Worm (Caenorhabditis elegans) whole organism, midembryonic: ENCODE data around the gene gakh-1.

ENCODE experiments used
- cog-1 ChIP-seq: sonication (generic microtip); optimal IDR thresholded peaks from 2 replicates; lab custom pipeline; 2016; ENCODE audit warnings: missing genetic modification characterization, missing compliant biosample characterization
- flt-1 ChIP-seq: fragments of 200-800 bp; sonication (Bioruptor generic); IDR thresholded peaks from 2 replicates; pipeline ENCODE4 v1.3.6; 2022; ENCODE audit warnings: missing genetic modification characterization, missing compliant biosample characterization
- med-1 ChIP-seq: sonication (generic microtip); optimal IDR thresholded peaks from 2 replicates; lab custom pipeline; 2017; ENCODE audit warnings: missing genetic modification characterization, mild to moderate bottlenecking, missing compliant biosample characterization, antibody characterized with exemption, missing genetic modification reagents; ENCODE audit not compliant: insufficient read depth
- ref-1 ChIP-seq: fragments of 200-800 bp; sonication (Bioruptor generic); conservative IDR thresholded peaks from 2 replicates; pipeline ENCODE4 v1.3.6; 2022; ENCODE audit warnings: missing genetic modification reagents, missing genetic modification characterization, missing compliant biosample characterization
- tab-1 ChIP-seq: fragments of 200-800 bp; sonication (Bioruptor generic); IDR thresholded peaks from 2 replicates; pipeline ENCODE4 v1.3.6; 2022; ENCODE audit warnings: missing genetic modification characterization, missing compliant biosample characterization
- ztf-23 ChIP-seq: fragments of 200-800 bp; sonication (Bioruptor generic); IDR thresholded peaks from 2 replicates; pipeline ENCODE4 v1.3.6; 2022; ENCODE audit warnings: missing genetic modification reagents, missing genetic modification characterization, missing compliant biosample characterization
- ztf-29 ChIP-seq: fragments of 200-800 bp; sonication (Bioruptor generic); IDR thresholded peaks from 2 replicates; pipeline ENCODE4 v1.3.6; 2022; ENCODE audit warnings: missing genetic modification reagents, missing genetic modification characterization, missing compliant biosample characterization

ce11 chrX:5787861-5788260, 5.6 kb downstream of the gakh-1 start, which contains the start of gene F46G11.2:
- no peak for TF ChIP-seq med-1 (GFP tag; lab: Kevin White, UChicago)
- TF ChIP-seq cog-1 = no peak
- no peak for TF ChIP-seq flt-1 (GFP tag; lab: Robert Waterston, UW)
- no peak for TF ChIP-seq ztf-23
- TF ChIP-seq ztf-29 (GFP tag; lab: Robert Waterston, UW) = no peak
- TF ChIP-seq ref-1 (GFP tag; lab: Robert Waterston, UW) = no peak
- TF ChIP-seq tab-1 (GFP tag; lab: Robert Waterston, UW) = no peak
